Fruit fly (Drosophila melanogaster): ENCODE results near the gene CG33253.
A peak's percentile ranks its signal among the peaks of the same experiment; 100 is the strongest.

The CG33253 gene

DNA sequence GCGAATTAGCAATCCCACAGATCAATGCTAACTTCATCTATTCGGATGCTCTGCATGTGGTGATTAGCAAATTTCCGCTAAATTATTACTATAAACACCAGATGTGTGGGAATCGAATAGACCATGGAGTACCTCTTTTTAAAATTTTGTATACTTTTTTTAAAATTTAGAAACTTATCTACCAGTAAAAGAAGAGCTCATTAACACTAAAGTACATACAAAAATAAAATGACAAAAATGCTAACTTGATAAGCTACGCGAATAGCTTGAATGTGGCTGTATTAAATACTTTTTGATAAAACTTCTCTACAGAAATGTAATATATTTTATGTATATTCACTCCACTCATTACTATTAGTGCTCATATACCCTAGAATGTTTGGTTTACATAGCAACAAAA is 9.1 kb upstream of the CG33253 start (continued):
- TF ChIP-seq bsh (GFP tag; optimal IDR thresholded peaks at IDR 0.05) (no peak), Hr51 (GFP tag; optimal IDR thresholded peaks at IDR 0.05) (peak in 1 of 2 experiments; percentile 40), MTF-1 (GFP tag; optimal IDR thresholded peaks at IDR 0.05; ENCODE audit: borderline replicate concordance) (no peak), cato (GFP tag; optimal IDR thresholded peaks at IDR 0.05; ENCODE audit: borderline replicate concordance) (no peak), dmrt99B (tag; optimal IDR thresholded peaks at IDR 0.05) (no peak), stwl (tag; optimal IDR thresholded peaks at IDR 0.05) (no peak), ssp (GFP tag; IDR thresholded peaks at IDR 0.05) (no peak), bowl (GFP tag; IDR thresholded peaks at IDR 0.05) (no peak), Med (GFP tag) (peak; percentile 59), pnt (GFP tag; optimal IDR thresholded peaks at IDR 0.05) (no peak), fu2 (GFP tag; optimal IDR thresholded peaks at IDR 0.05) (no peak), Rfx (GFP tag; IDR thresholded peaks at IDR 0.05) (0 out of 2 replicates have a peak, but pooled peaks have one; percentile 13)

dm6 chrX:19174850-19175571 is 8.2 kb upstream of the CG33253 start, which contains the start of gene CG33939:
Gene CG33939 (minus strand): TSS chrX:19174900.
- TF ChIP-seq sob (GFP tag; IDR thresholded peaks at IDR 0.05) (no peak), MESR4 (GFP tag; optimal IDR thresholded peaks at IDR 0.05) (no peak), CG4404 (GFP tag; IDR thresholded peaks at IDR 0.05) (no peak), Deaf1 (tag; optimal IDR thresholded peaks at IDR 0.05) (peak; percentile 77), CG13894 (tag; optimal IDR thresholded peaks at IDR 0.05) (peak; percentile 92), Trl (optimal IDR thresholded peaks at IDR 0.05) (peak in 1 of 2 experiments; percentile 1), Trl (GFP tag; optimal IDR thresholded peaks at IDR 0.05) (no peak), CG10462 (GFP tag; optimal IDR thresholded peaks at IDR 0.05) (no peak), CG30403 (GFP tag; optimal IDR thresholded peaks at IDR 0.05) (no peak), CG13287 (GFP tag; IDR thresholded peaks at IDR 0.05; ENCODE audit: partially characterized antibody) (peak; percentile 8; the same call in 1 of the 2 replicates), CG42726 (GFP tag; IDR thresholded peaks at IDR 0.05; ENCODE audit: partially characterized antibody) (no peak), chinmo (GFP tag; IDR thresholded peaks at IDR 0.05; ENCODE audit: partially characterized antibody) (0 out of 4 replicates have a peak, but pooled peaks have one; percentile 73), Dll (GFP tag; IDR thresholded peaks at IDR 0.05; ENCODE audit: partially characterized antibody) (0 out of 4 replicates have a peak, but pooled peaks have one; percentile 14), nom (GFP tag; optimal IDR thresholded peaks at IDR 0.05) (peak; percentile 22), usp (GFP tag; optimal IDR thresholded peaks at IDR 0.05) (no peak), CG32532 (GFP tag; IDR thresholded peaks at IDR 0.05) (peak; percentile 24; the same call in 1 of the 2 replicates), Tbp (GFP tag; optimal IDR thresholded peaks at IDR 0.05) (peak; percentile 65), ftz-f1 (GFP tag; optimal IDR thresholded peaks at IDR 0.05) (peak; percentile 9), CG8359 (GFP tag; optimal IDR thresholded peaks at IDR 0.05; ENCODE audit: borderline replicate concordance) (peak; percentile 99)

dm6 chrX:19179696-19180255 is 3.4 kb upstream of the CG33253 start, which contains the start of the genes CG7556 and CG7453:
Gene CG7556 (minus strand): TSS chrX:19179830.
Gene CG7453 (plus strand): TSS chrX:19180173.
- TF ChIP-seq sens (GFP tag) (peak; percentile 96), Mes4 (GFP tag; optimal IDR thresholded peaks at IDR 0.05) (peak; percentile 54), CG4328 (GFP tag; optimal IDR thresholded peaks at IDR 0.05) (peak; percentile 59), sens-2 (GFP tag; IDR thresholded peaks at IDR 0.05) (no peak), crp (GFP tag; optimal IDR thresholded peaks at IDR 0.05) (peak; percentile 15 to 85), TFAM (GFP tag; optimal IDR thresholded peaks at IDR 0.05) (no peak), Myb (GFP tag; optimal IDR thresholded peaks at IDR 0.05) (peak; percentile 54), CG1602 (GFP tag; optimal IDR thresholded peaks at IDR 0.05) (peak; percentile 70), CG12071 (GFP tag; optimal IDR thresholded peaks at IDR 0.05) (no peak), CG11695 (GFP tag; IDR thresholded peaks at IDR 0.05) (peak; percentile 38; the same call in 1 of the 3 replicates), pita (GFP tag; optimal IDR thresholded peaks at IDR 0.05) (no peak), sqz (GFP tag; optimal IDR thresholded peaks at IDR 0.05) (no peak), CG13775 (GFP tag; optimal IDR thresholded peaks at IDR 0.05) (peak; percentile 83), bbx (GFP tag; IDR thresholded peaks at IDR 0.05; ENCODE audit: partially characterized antibody) (no peak), schlank (tag; optimal IDR thresholded peaks at IDR 0.05) (peak; percentile 7), CG1647 (GFP tag; optimal IDR thresholded peaks at IDR 0.05) (peak; percentile 48)

Data from whole organism, embryonic.